Worm (Caenorhabditis elegans): ENCODE data around the gene srh-78.
"Not testable (repeated sequence)": the region's sequence is repeated elsewhere in the genome, so short reads cannot be mapped to it uniquely, and the experiment has no call there.

The srh-78 gene

ce11 chrV:189436-189835, 27.5 kb upstream of the srh-78 start:
- TF ChIP-seq sea-1 (GFP tag; conservative IDR thresholded peaks at IDR 0.05): no peak
- TF ChIP-seq flt-1 (GFP tag; IDR thresholded peaks at IDR 0.05): no peak
- no peak for TF ChIP-seq hmbx-1 (tag; optimal IDR thresholded peaks at IDR 0.05)
- no peak for TF ChIP-seq ets-7 (tag; optimal IDR thresholded peaks at IDR 0.05)
- no peak for TF ChIP-seq hmg-4 (GFP tag; optimal IDR thresholded peaks at IDR 0.05)

ce11 chrV:194760-195159, 22.2 kb upstream of the srh-78 start:
- TF ChIP-seq B0310.2 (tag; optimal IDR thresholded peaks at IDR 0.05): no peak
- no peak for TF ChIP-seq pes-1 (GFP tag; IDR thresholded peaks at IDR 0.05)
- TF ChIP-seq tbx-11 (GFP tag; IDR thresholded peaks at IDR 0.05): no peak
- no peak for TF ChIP-seq flt-1 (GFP tag; IDR thresholded peaks at IDR 0.05)
- no peak for TF ChIP-seq F13C5.2 (tag; optimal IDR thresholded peaks at IDR 0.05)
- no peak for TF ChIP-seq ceh-13 (GFP tag; optimal IDR thresholded peaks at IDR 0.05)
- TF ChIP-seq tbx-37 (GFP tag; conservative IDR thresholded peaks at IDR 0.05): no peak
- TF ChIP-seq hnd-1 (tag; optimal IDR thresholded peaks at IDR 0.05): no peak
- no peak for TF ChIP-seq tra-4 (tag; optimal IDR thresholded peaks at IDR 0.05)
- TF ChIP-seq ceh-36 (tag; optimal IDR thresholded peaks at IDR 0.05): no peak
- no peak for TF ChIP-seq hmbx-1 (tag; optimal IDR thresholded peaks at IDR 0.05)
- TF ChIP-seq hmg-4 (GFP tag; optimal IDR thresholded peaks at IDR 0.05): no peak

- TF ChIP-seq ceh-36 (tag; optimal IDR thresholded peaks at IDR 0.05): no peak
- no peak for TF ChIP-seq tbx-37 (GFP tag; conservative IDR thresholded peaks at IDR 0.05)
- TF ChIP-seq aly-1 (tag; optimal IDR thresholded peaks at IDR 0.05): no peak
- TF ChIP-seq hnd-1 (tag; optimal IDR thresholded peaks at IDR 0.05): no peak
- no peak for TF ChIP-seq scrt-1 (GFP tag; IDR thresholded peaks at IDR 0.05)
- TF ChIP-seq tra-4 (tag; optimal IDR thresholded peaks at IDR 0.05): no peak
- no peak for TF ChIP-seq F13C5.2 (tag; optimal IDR thresholded peaks at IDR 0.05)
These were observed 15.6 kb upstream of the srh-78 start, which contains the start of gene trpp-1 for ce11 chrV:201300-201699. TSS of gene trpp-1 (plus strand) at chrV:201600.

- TF ChIP-seq ama-1 (optimal IDR thresholded peaks at IDR 0.05) (no peak), hmbx-1 (tag; optimal IDR thresholded peaks at IDR 0.05) (no peak), aly-1 (tag; optimal IDR thresholded peaks at IDR 0.05) (no peak), sea-1 (GFP tag; conservative IDR thresholded peaks at IDR 0.05) (no peak), pes-1 (GFP tag; IDR thresholded peaks at IDR 0.05) (no peak), tbx-11 (GFP tag; IDR thresholded peaks at IDR 0.05) (no peak), ceh-36 (tag; optimal IDR thresholded peaks at IDR 0.05) (no peak), F13C5.2 (tag; optimal IDR thresholded peaks at IDR 0.05) (no peak), hmg-4 (GFP tag; optimal IDR thresholded peaks at IDR 0.05) (no peak), ets-7 (tag; optimal IDR thresholded peaks at IDR 0.05) (no peak), hnd-1 (tag; optimal IDR thresholded peaks at IDR 0.05) (no peak), flt-1 (GFP tag; IDR thresholded peaks at IDR 0.05) (no peak), tra-4 (tag; optimal IDR thresholded peaks at IDR 0.05) (no peak)
These were observed 13.0 kb upstream of the srh-78 start, which contains the start of gene lec-12 for ce11 chrV:203855-204432. TSS of gene lec-12 (plus strand) at chrV:204382.

- TF ChIP-seq hmbx-1 (tag; optimal IDR thresholded peaks at IDR 0.05) (no peak), F13C5.2 (tag; optimal IDR thresholded peaks at IDR 0.05) (no peak), ceh-36 (tag; optimal IDR thresholded peaks at IDR 0.05) (no peak), tbx-37 (GFP tag; conservative IDR thresholded peaks at IDR 0.05) (no peak), scrt-1 (GFP tag; IDR thresholded peaks at IDR 0.05) (no peak), tra-4 (tag; optimal IDR thresholded peaks at IDR 0.05) (no peak), aly-1 (tag; optimal IDR thresholded peaks at IDR 0.05) (no peak), pes-1 (GFP tag; IDR thresholded peaks at IDR 0.05) (no peak), ets-7 (tag; optimal IDR thresholded peaks at IDR 0.05) (no peak), flt-1 (GFP tag; IDR thresholded peaks at IDR 0.05) (no peak), tbx-11 (GFP tag; IDR thresholded peaks at IDR 0.05) (no peak), ceh-13 (GFP tag; optimal IDR thresholded peaks at IDR 0.05) (no peak)
These were observed 10.1 kb upstream of the srh-78 start for ce11 chrV:206814-207213.

ce11 chrV:211388-212168, 5.4 kb upstream of the srh-78 start:
- TF ChIP-seq hnd-1 (tag; optimal IDR thresholded peaks at IDR 0.05): no peak
- TF ChIP-seq ets-7 (tag; optimal IDR thresholded peaks at IDR 0.05): no peak
- TF ChIP-seq hmg-4 (GFP tag; optimal IDR thresholded peaks at IDR 0.05): no peak

ce11 chrV:212687-213086, 4.3 kb upstream of the srh-78 start, which contains the start of gene DC2.5:
TSS of gene DC2.5 (minus strand) at chrV:212787.
- not testable (repeated sequence) for TF ChIP-seq B0310.2, aly-1, hmbx-1 (tag; optimal IDR thresholded peaks at IDR 0.05)

- no peak for TF ChIP-seq pes-1 (GFP tag; IDR thresholded peaks at IDR 0.05)
These were observed 1.2 kb upstream of the srh-78 start for ce11 chrV:215697-216096.

- TF ChIP-seq hmbx-1 (tag; optimal IDR thresholded peaks at IDR 0.05) (no peak), B0310.2 (tag; optimal IDR thresholded peaks at IDR 0.05) (no peak), sea-1 (GFP tag; conservative IDR thresholded peaks at IDR 0.05) (no peak), tbx-37 (GFP tag; conservative IDR thresholded peaks at IDR 0.05) (no peak), hmg-4 (GFP tag; optimal IDR thresholded peaks at IDR 0.05) (no peak), scrt-1 (GFP tag; IDR thresholded peaks at IDR 0.05) (no peak), F13C5.2 (tag; optimal IDR thresholded peaks at IDR 0.05) (no peak), pes-1 (GFP tag; IDR thresholded peaks at IDR 0.05) (no peak), tbx-11 (GFP tag; IDR thresholded peaks at IDR 0.05) (no peak), ama-1 (optimal IDR thresholded peaks at IDR 0.05) (no peak), ceh-13 (GFP tag; optimal IDR thresholded peaks at IDR 0.05) (no peak), ets-7 (tag; optimal IDR thresholded peaks at IDR 0.05) (no peak), hnd-1 (tag; optimal IDR thresholded peaks at IDR 0.05) (no peak)
These were observed 2.7 kb downstream of the srh-78 start, which contains the start of gene srh-80 for ce11 chrV:219632-220031. TSS of gene srh-80 (plus strand) at chrV:219932.

All from whole organism, early embryonic.